Worm (Caenorhabditis elegans) whole organism, late embryonic: ENCODE data around the gene metl-6.

Experiments
- K02D7.2 ChIP-seq: sonication (generic microtip); optimal IDR thresholded peaks from 2 replicates; lab custom pipeline; 2017; ENCODE audit warnings: mild to moderate bottlenecking, missing genetic modification characterization, missing compliant biosample characterization
- K09A11.1 ChIP-seq: sonication (generic microtip); optimal IDR thresholded peaks from 2 replicates; lab custom pipeline; 2017; ENCODE audit warnings: antibody characterized with exemption, mild to moderate bottlenecking, missing genetic modification characterization, missing compliant biosample characterization; ENCODE audit not compliant: insufficient read depth
- Y22D7AL.16 ChIP-seq: sonication (generic microtip); optimal IDR thresholded peaks from 2 replicates; lab custom pipeline; 2016; ENCODE audit warnings: missing genetic modification characterization, missing compliant biosample characterization
- ama-1 ChIP-seq: fragments of 150-350 bp; optimal IDR thresholded peaks from 2 replicates; lab custom pipeline; 2014
- ceh-14 ChIP-seq: sonication (generic microtip); optimal IDR thresholded peaks from 2 replicates; lab custom pipeline; 2016; ENCODE audit warnings: missing genotype, missing genetic modification characterization, missing compliant biosample characterization
- ceh-18 ChIP-seq: sonication (generic microtip); optimal IDR thresholded peaks from 2 replicates; lab custom pipeline; 2016; ENCODE audit warnings: missing genetic modification characterization, missing compliant biosample characterization
- ceh-19 ChIP-seq: fragments of 200-800 bp; sonication (Bioruptor generic); optimal IDR thresholded peaks from 2 replicates; lab custom pipeline; 2018; ENCODE audit warnings: mild to moderate bottlenecking, missing genetic modification characterization, missing compliant biosample characterization
- ceh-2 ChIP-seq: sonication (generic microtip); optimal IDR thresholded peaks from 2 replicates; lab custom pipeline; 2016; ENCODE audit warnings: missing genotype, missing genetic modification characterization, missing compliant biosample characterization
- ceh-22 ChIP-seq: sonication (generic microtip); optimal IDR thresholded peaks from 2 replicates; lab custom pipeline; 2017; ENCODE audit warnings: missing biosample characterization, missing genetic modification characterization
- ceh-31 ChIP-seq: sonication (generic microtip); optimal IDR thresholded peaks from 2 replicates; lab custom pipeline; 2016; ENCODE audit warnings: missing genetic modification characterization, missing compliant biosample characterization
- ceh-34 ChIP-seq: sonication (generic microtip); optimal IDR thresholded peaks from 2 replicates; lab custom pipeline; 2016; ENCODE audit warnings: mild to moderate bottlenecking, missing genetic modification characterization, missing compliant biosample characterization
- ceh-48 ChIP-seq: sonication (generic microtip); optimal IDR thresholded peaks from 2 replicates; lab custom pipeline; 2016; ENCODE audit warnings: missing genetic modification characterization, inconsistent platforms, missing compliant biosample characterization
- che-1 ChIP-seq: sonication (generic microtip); optimal IDR thresholded peaks from 2 replicates; lab custom pipeline; 2016; ENCODE audit warnings: mild to moderate bottlenecking, missing genetic modification characterization, missing compliant biosample characterization
- dmd-4 ChIP-seq: sonication (generic microtip); optimal IDR thresholded peaks from 2 replicates; lab custom pipeline; 2016; ENCODE audit warnings: borderline replicate concordance, missing genetic modification characterization, missing compliant biosample characterization
- dve-1 ChIP-seq: sonication (generic microtip); optimal IDR thresholded peaks from 2 replicates; lab custom pipeline; 2017; ENCODE audit warnings: antibody characterized with exemption, mild to moderate bottlenecking, missing genetic modification characterization, missing compliant biosample characterization
- elt-2 ChIP-seq: sonication (generic microtip); optimal IDR thresholded peaks from 2 replicates; lab custom pipeline; 2016; ENCODE audit warnings: missing genetic modification reagents, missing genetic modification characterization, missing compliant biosample characterization
- elt-4 ChIP-seq: sonication (generic microtip); optimal IDR thresholded peaks from 2 replicates; lab custom pipeline; 2016; ENCODE audit warnings: missing genetic modification characterization, missing compliant biosample characterization
- ets-4 ChIP-seq: sonication (generic microtip); optimal IDR thresholded peaks from 2 replicates; lab custom pipeline; 2016; ENCODE audit warnings: missing genetic modification characterization, missing compliant biosample characterization
- eyg-1 ChIP-seq: sonication (generic microtip); optimal IDR thresholded peaks from 2 replicates; lab custom pipeline; 2016; ENCODE audit warnings: missing genotype, missing genetic modification characterization, missing compliant biosample characterization
- fax-1 ChIP-seq: sonication (generic microtip); optimal IDR thresholded peaks from 2 replicates; lab custom pipeline; 2016; ENCODE audit warnings: missing genotype, missing genetic modification characterization, missing compliant biosample characterization
- fkh-10 ChIP-seq: fragments of 150-350 bp; optimal IDR thresholded peaks from 2 replicates; lab custom pipeline; 2014; ENCODE audit warnings: missing biosample characterization, missing genetic modification reagents, missing genetic modification characterization
- gmeb-2 ChIP-seq: sonication (generic microtip); optimal IDR thresholded peaks from 2 replicates; lab custom pipeline; 2016; ENCODE audit warnings: missing genetic modification characterization, inconsistent platforms, missing compliant biosample characterization
- hlh-13 ChIP-seq: fragments of 200-800 bp; sonication (Bioruptor generic); optimal IDR thresholded peaks from 2 replicates; lab custom pipeline; 2018; ENCODE audit warnings: mild to moderate bottlenecking, missing genetic modification characterization, missing compliant biosample characterization
- hlh-15 ChIP-seq: sonication (generic microtip); optimal IDR thresholded peaks from 2 replicates; lab custom pipeline; 2016; ENCODE audit warnings: missing genetic modification characterization, missing compliant biosample characterization
- hlh-30 ChIP-seq: sonication (generic microtip); optimal IDR thresholded peaks from 2 replicates; lab custom pipeline; 2017; ENCODE audit warnings: antibody characterized with exemption, missing genetic modification characterization, missing compliant biosample characterization; ENCODE audit not compliant: insufficient read depth
- hlh-6 ChIP-seq: sonication (generic microtip); optimal IDR thresholded peaks from 2 replicates; lab custom pipeline; 2016; ENCODE audit warnings: missing genotype, missing genetic modification characterization, missing compliant biosample characterization
- hlh-8 ChIP-seq: sonication (generic microtip); optimal IDR thresholded peaks from 2 replicates; lab custom pipeline; 2016; ENCODE audit warnings: missing genotype, missing genetic modification characterization, missing compliant biosample characterization
- lin-11 ChIP-seq: fragments of 200-800 bp; sonication (Bioruptor generic); optimal IDR thresholded peaks from 2 replicates; lab custom pipeline; 2018; ENCODE audit warnings: mild to moderate bottlenecking, missing genetic modification characterization, missing compliant biosample characterization
- madf-2 ChIP-seq: sonication (generic microtip); optimal IDR thresholded peaks from 2 replicates; lab custom pipeline; 2017; ENCODE audit warnings: missing genetic modification characterization, missing compliant biosample characterization
- nfya-1 ChIP-seq: sonication (generic microtip); optimal IDR thresholded peaks from 2 replicates; lab custom pipeline; 2017; ENCODE audit warnings: missing genetic modification characterization, mild to moderate bottlenecking, missing compliant biosample characterization, antibody characterized with exemption, moderate library complexity
- nhr-232 ChIP-seq: sonication (generic microtip); optimal IDR thresholded peaks from 2 replicates; lab custom pipeline; 2016; ENCODE audit warnings: missing genetic modification characterization, missing compliant biosample characterization
- npax-4 ChIP-seq: sonication (generic microtip); optimal IDR thresholded peaks from 2 replicates; lab custom pipeline; 2016; ENCODE audit warnings: missing genetic modification characterization, missing compliant biosample characterization
- pag-3 ChIP-seq: sonication (generic microtip); optimal IDR thresholded peaks from 2 replicates; lab custom pipeline; 2016; ENCODE audit warnings: missing compliant biosample characterization, missing genetic modification characterization, borderline replicate concordance
- pat-9 ChIP-seq: fragments of 200-800 bp; sonication (Bioruptor generic); optimal IDR thresholded peaks from 2 replicates; lab custom pipeline; 2018; ENCODE audit warnings: mild to moderate bottlenecking, missing genetic modification characterization, moderate library complexity, missing compliant biosample characterization
- pax-1 ChIP-seq: fragments of 150-350 bp; optimal IDR thresholded peaks from 2 replicates; lab custom pipeline; 2014; ENCODE audit warnings: missing biosample characterization, missing genetic modification characterization
- pha-4 ChIP-seq: fragments of 150-350 bp; optimal IDR thresholded peaks from 2 replicates; lab custom pipeline; 2018; ENCODE audit warnings: missing biosample characterization, missing genetic modification reagents, missing genetic modification characterization
- pros-1 ChIP-seq: fragments of 150-350 bp; optimal IDR thresholded peaks from 2 replicates; lab custom pipeline; 2014; ENCODE audit warnings: missing biosample characterization, missing genetic modification reagents, missing genetic modification characterization
- ref-2 ChIP-seq: sonication (generic microtip); optimal IDR thresholded peaks from 2 replicates; lab custom pipeline; 2016; ENCODE audit warnings: missing genetic modification characterization, missing compliant biosample characterization
- sox-2 ChIP-seq: fragments of 200-800 bp; sonication (Bioruptor generic); IDR thresholded peaks from 2 replicates; pipeline ENCODE4 v1.3.6; 2022; ENCODE audit warnings: missing genetic modification reagents, missing genetic modification characterization, missing compliant biosample characterization
- sox-4 ChIP-seq: sonication (generic microtip); optimal IDR thresholded peaks from 2 replicates; lab custom pipeline; 2017; ENCODE audit warnings: mild to moderate bottlenecking, missing genetic modification characterization, inconsistent platforms, missing compliant biosample characterization
- syd-9 ChIP-seq: sonication (generic microtip); optimal IDR thresholded peaks from 2 replicates; lab custom pipeline; 2016; ENCODE audit warnings: mild to moderate bottlenecking, missing genetic modification characterization, moderate library complexity, missing compliant biosample characterization
- tbx-2 ChIP-seq: sonication (generic microtip); optimal IDR thresholded peaks from 2 replicates; lab custom pipeline; 2016; ENCODE audit warnings: missing genetic modification characterization, missing compliant biosample characterization
- tbx-7 ChIP-seq: sonication (generic microtip); optimal IDR thresholded peaks from 2 replicates; lab custom pipeline; 2016; ENCODE audit warnings: missing genotype, missing genetic modification characterization, missing compliant biosample characterization
- ttx-3 ChIP-seq: sonication (generic microtip); optimal IDR thresholded peaks from 2 replicates; lab custom pipeline; 2016; ENCODE audit warnings: missing genetic modification reagents, missing genetic modification characterization, missing compliant biosample characterization
- unc-3 ChIP-seq, 2 experiments: fragments of 200-800 bp in 1 of 2; sonication (Bioruptor generic) in 1 of 2; sonication (generic microtip) in 1 of 2; conservative IDR thresholded peaks in 1 of 2; optimal IDR thresholded peaks in 1 of 2; 2 replicates each; pipeline versions ENCODE4 v1.3.6 to Lab custom; 2016 to 2022; ENCODE audit warnings: missing compliant biosample characterization in 2 of 2, missing genetic modification characterization in 2 of 2, missing genetic modification reagents in 1 of 2
- unc-42 ChIP-seq: sonication (generic microtip); optimal IDR thresholded peaks from 2 replicates; lab custom pipeline; 2016; ENCODE audit warnings: missing genotype, missing genetic modification characterization, missing compliant biosample characterization
- unc-86 ChIP-seq: sonication (generic microtip); optimal IDR thresholded peaks from 2 replicates; lab custom pipeline; 2016; ENCODE audit warnings: missing genetic modification characterization, missing compliant biosample characterization
- zip-5 ChIP-seq: sonication (generic microtip); optimal IDR thresholded peaks from 2 replicates; lab custom pipeline; 2016; ENCODE audit warnings: missing genetic modification characterization, missing compliant biosample characterization
- ztf-16 ChIP-seq: sonication (generic microtip); optimal IDR thresholded peaks from 2 replicates; lab custom pipeline; 2017; ENCODE audit warnings: missing genetic modification characterization, missing compliant biosample characterization

metl-6 gene

DNA sequence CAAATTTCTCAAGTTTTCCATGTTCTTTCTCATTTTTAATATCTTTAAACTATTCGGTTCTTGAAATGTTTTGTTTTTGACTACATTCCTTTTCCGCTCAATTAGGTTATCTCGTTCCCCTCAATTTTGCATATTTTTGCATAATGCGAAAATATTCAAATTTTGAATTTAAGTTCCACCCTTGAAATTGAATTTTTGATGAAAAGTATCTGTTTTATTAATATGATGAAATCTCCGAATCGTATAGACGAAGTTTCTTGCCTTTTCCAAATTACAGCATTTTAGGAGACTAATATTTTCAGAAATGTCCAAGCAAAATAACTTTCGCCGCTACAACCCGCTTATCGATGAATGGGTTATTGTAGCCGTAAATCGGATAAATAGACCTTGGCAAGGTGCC is 2.9 kb downstream of the metl-6 start, which contains the start of gene ZK1058.3:
Gene ZK1058.3, plus strand, starts transcription at position 301 of the 400 bp plus-strand sequence.
- TF ChIP-seq fax-1 (tag; lab: Kevin White, UChicago) = no peak
- TF ChIP-seq zip-5 (tag; lab: Kevin White, UChicago) = no peak
- TF ChIP-seq ceh-2 (tag; lab: Kevin White, UChicago) = no peak
- no peak for TF ChIP-seq K02D7.2 (tag; lab: Kevin White, UChicago)
- TF ChIP-seq tbx-7 (tag; lab: Kevin White, UChicago) = no peak
- TF ChIP-seq unc-42 = no peak
- no peak for TF ChIP-seq dve-1
- TF ChIP-seq elt-4 (tag; lab: Kevin White, UChicago) = no peak

DNA sequence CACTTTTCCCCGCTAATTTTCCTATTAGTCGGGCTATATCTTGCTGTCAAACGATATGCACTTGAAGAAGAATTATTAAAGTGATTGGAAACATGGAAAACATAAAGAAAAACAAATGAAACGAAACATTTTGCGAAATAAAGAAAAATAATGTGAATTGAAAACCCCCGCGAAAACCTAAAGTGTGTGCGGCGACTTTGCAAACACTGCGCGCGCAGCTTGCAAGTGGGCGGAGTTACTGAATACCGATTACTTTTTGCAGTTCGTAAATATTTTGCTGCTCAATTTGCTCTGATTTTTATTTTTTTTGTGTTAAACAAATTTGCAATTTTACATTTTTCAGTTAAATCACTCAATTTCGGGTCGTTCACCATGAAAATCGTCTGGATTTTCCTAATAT is 4.9 kb downstream of the metl-6 start, which contains the start of gene ccdc-47:
Gene ccdc-47, plus strand, starts transcription at position 344 of the 400 bp plus-strand sequence.
- TF ChIP-seq tbx-7 (tag; lab: Kevin White, UChicago) = peak; percentile 39
- peak; percentile 43 for TF ChIP-seq dmd-4 (tag; lab: Kevin White, UChicago)
- peak; percentile 93 for TF ChIP-seq elt-2 (tag; lab: Kevin White, UChicago)
- peak; percentile 48 for TF ChIP-seq eyg-1
- TF ChIP-seq hlh-15 (tag; lab: Kevin White, UChicago) = peak; percentile 68
- peak; percentile 87 for TF ChIP-seq unc-86 (tag; lab: Kevin White, UChicago)
- TF ChIP-seq unc-42 = peak; percentile 45
- TF ChIP-seq ref-2 (tag; lab: Kevin White, UChicago) = peak; percentile 86
- TF ChIP-seq ceh-31 (tag; lab: Kevin White, UChicago) = peak; percentile 86
- TF ChIP-seq ttx-3 = peak; percentile 82
- peak; percentile 87 for TF ChIP-seq ceh-19
- peak; percentile 47 for TF ChIP-seq dve-1
- TF ChIP-seq npax-4 (tag; lab: Kevin White, UChicago) = peak; percentile 48
- peak; percentile 84 for TF ChIP-seq ceh-48 (tag; lab: Kevin White, UChicago)
- peak; percentile 91 for TF ChIP-seq hlh-6 (tag; lab: Kevin White, UChicago)
- TF ChIP-seq hlh-8 (tag; lab: Kevin White, UChicago) = peak; percentile 84
- TF ChIP-seq K09A11.1 = peak; percentile 85
- peak; percentile 16 for TF ChIP-seq pax-1
- peak; percentile 88 for TF ChIP-seq tbx-2 (tag; lab: Kevin White, UChicago)
- TF ChIP-seq hlh-13 = peak; percentile 60
- no peak for TF ChIP-seq ets-4 (tag; lab: Kevin White, UChicago)
- no peak for TF ChIP-seq elt-4 (tag; lab: Kevin White, UChicago)
- peak; percentile 79 for TF ChIP-seq madf-2 (tag; lab: Kevin White, UChicago)
- TF ChIP-seq che-1 (tag; lab: Kevin White, UChicago) = peak; percentile 72
- peak; percentile 83 for TF ChIP-seq ztf-16 (tag; lab: Kevin White, UChicago)
- peak; percentile 82 for TF ChIP-seq gmeb-2 (tag; lab: Kevin White, UChicago)
- TF ChIP-seq ama-1 (lab: Kevin White, UChicago) = no peak
- TF ChIP-seq fkh-10 (GFP tag; lab: Kevin White, UChicago) = no peak
- no peak for TF ChIP-seq pros-1 (tag; lab: Kevin White, UChicago)
- TF ChIP-seq K02D7.2 (tag; lab: Kevin White, UChicago) = peak; percentile 61
- TF ChIP-seq pha-4 (tag; lab: Kevin White, UChicago) = no peak
- no peak for TF ChIP-seq ceh-22 (tag; lab: Kevin White, UChicago)
- peak; percentile 81 for TF ChIP-seq ceh-2 (tag; lab: Kevin White, UChicago)
- TF ChIP-seq lin-11 (tag; lab: Kevin White, UChicago) = peak; percentile 55
- peak; percentile 89 for TF ChIP-seq pat-9 (tag; lab: Kevin White, UChicago)
- peak; percentile 81 for TF ChIP-seq sox-4 (tag; lab: Kevin White, UChicago)
- peak; percentile 76 for TF ChIP-seq fax-1 (tag; lab: Kevin White, UChicago)
- TF ChIP-seq Y22D7AL.16 (tag; lab: Kevin White, UChicago) = peak; percentile 56
- peak; percentile 60 for TF ChIP-seq syd-9 (tag; lab: Kevin White, UChicago)
- no peak for TF ChIP-seq pag-3 (tag; lab: Kevin White, UChicago)
- peak; percentile 74 for TF ChIP-seq nhr-232 (tag; lab: Kevin White, UChicago)
- peak; percentile 44 for TF ChIP-seq sox-2 (GFP tag; lab: Robert Waterston, UW)
- no peak for TF ChIP-seq hlh-30 (tag; lab: Kevin White, UChicago)
- TF ChIP-seq ceh-18 (tag; lab: Kevin White, UChicago) = peak; percentile 52
- peak; percentile 75 for TF ChIP-seq ceh-34
- peak; percentile 66 for TF ChIP-seq unc-3 (GFP tag; conservative IDR thresholded peaks at IDR 0.05; lab: Robert Waterston, UW)
- TF ChIP-seq unc-3 (tag; optimal IDR thresholded peaks at IDR 0.05; lab: Kevin White, UChicago) = peak; percentile 81
- TF ChIP-seq nfya-1 (tag; lab: Kevin White, UChicago) = peak; percentile 88
- TF ChIP-seq ceh-14 (tag; lab: Kevin White, UChicago) = peak; percentile 91
